Worm (Caenorhabditis elegans) whole organism, late embryonic: ENCODE data around the gene C45B11.5.

ENCODE experiments used
- K09A11.1 ChIP-seq: sonication (generic microtip); optimal IDR thresholded peaks from 2 replicates; lab custom pipeline; 2017; ENCODE audit warnings: antibody characterized with exemption, mild to moderate bottlenecking, missing genetic modification characterization, missing compliant biosample characterization; ENCODE audit not compliant: insufficient read depth
- ama-1 ChIP-seq: fragments of 150-350 bp; optimal IDR thresholded peaks from 2 replicates; lab custom pipeline; 2014
- fkh-10 ChIP-seq: fragments of 150-350 bp; optimal IDR thresholded peaks from 2 replicates; lab custom pipeline; 2014; ENCODE audit warnings: missing biosample characterization, missing genetic modification reagents, missing genetic modification characterization
- pqm-1 ChIP-seq: sonication (generic microtip); optimal IDR thresholded peaks from 2 replicates; lab custom pipeline; 2016; ENCODE audit warnings: missing genetic modification characterization, missing compliant biosample characterization
- tbx-2 ChIP-seq: sonication (generic microtip); optimal IDR thresholded peaks from 2 replicates; lab custom pipeline; 2016; ENCODE audit warnings: missing genetic modification characterization, missing compliant biosample characterization
- tbx-7 ChIP-seq: sonication (generic microtip); optimal IDR thresholded peaks from 2 replicates; lab custom pipeline; 2016; ENCODE audit warnings: missing genotype, missing genetic modification characterization, missing compliant biosample characterization

DNA sequence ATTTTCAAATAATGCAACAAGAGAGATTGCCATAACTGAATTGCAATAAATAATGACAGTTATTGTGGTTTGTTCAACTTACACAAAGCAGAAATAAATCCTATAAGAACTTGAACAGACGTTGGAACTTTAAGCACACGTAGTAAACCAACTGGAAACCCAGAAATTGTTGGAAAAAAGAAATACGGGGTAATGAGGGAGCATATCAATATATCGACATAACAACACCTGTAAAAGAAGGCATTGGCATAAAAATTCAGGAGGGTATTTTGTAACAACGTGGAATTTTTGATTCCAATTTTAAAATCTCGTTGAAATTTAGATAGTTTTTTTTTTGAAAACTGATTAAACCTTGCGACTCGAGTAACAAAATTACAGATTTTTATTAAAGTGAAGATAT is 14.9 kb downstream of the C45B11.5 start:
- TF ChIP-seq fkh-10 (GFP tag; lab: Kevin White, UChicago) (no peak), tbx-2 (no peak), ama-1 (no peak), K09A11.1 (tag; lab: Kevin White, UChicago) (no peak), pqm-1 (no peak), tbx-7 (tag; lab: Kevin White, UChicago) (no peak)
